Worm (Caenorhabditis elegans) whole organism, midembryonic: ENCODE results near the gene ZC416.2.

Experiments used
- T22C8.4 ChIP-seq: fragments of 200-800 bp; sonication (Bioruptor generic); IDR thresholded peaks from 2 replicates; pipeline ENCODE4 v1.3.6; 2022; ENCODE audit warnings: missing genetic modification characterization, missing compliant biosample characterization
- cog-1 ChIP-seq: sonication (generic microtip); optimal IDR thresholded peaks from 2 replicates; lab custom pipeline; 2016; ENCODE audit warnings: missing genetic modification characterization, missing compliant biosample characterization
- flt-1 ChIP-seq: fragments of 200-800 bp; sonication (Bioruptor generic); IDR thresholded peaks from 2 replicates; pipeline ENCODE4 v1.3.6; 2022; ENCODE audit warnings: missing genetic modification characterization, missing compliant biosample characterization
- klf-2 ChIP-seq: fragments of 200-800 bp; sonication (Bioruptor generic); conservative IDR thresholded peaks from 2 replicates; pipeline ENCODE4 v1.3.6; 2022; ENCODE audit warnings: missing genetic modification reagents, missing genetic modification characterization, missing compliant biosample characterization
- med-1 ChIP-seq: sonication (generic microtip); optimal IDR thresholded peaks from 2 replicates; lab custom pipeline; 2017; ENCODE audit warnings: missing genetic modification characterization, mild to moderate bottlenecking, missing compliant biosample characterization, antibody characterized with exemption, missing genetic modification reagents; ENCODE audit not compliant: insufficient read depth
- ref-1 ChIP-seq: fragments of 200-800 bp; sonication (Bioruptor generic); conservative IDR thresholded peaks from 2 replicates; pipeline ENCODE4 v1.3.6; 2022; ENCODE audit warnings: missing genetic modification reagents, missing genetic modification characterization, missing compliant biosample characterization
- tab-1 ChIP-seq: fragments of 200-800 bp; sonication (Bioruptor generic); IDR thresholded peaks from 2 replicates; pipeline ENCODE4 v1.3.6; 2022; ENCODE audit warnings: missing genetic modification characterization, missing compliant biosample characterization
- ztf-23 ChIP-seq: fragments of 200-800 bp; sonication (Bioruptor generic); IDR thresholded peaks from 2 replicates; pipeline ENCODE4 v1.3.6; 2022; ENCODE audit warnings: missing genetic modification reagents, missing genetic modification characterization, missing compliant biosample characterization
- ztf-29 ChIP-seq: fragments of 200-800 bp; sonication (Bioruptor generic); IDR thresholded peaks from 2 replicates; pipeline ENCODE4 v1.3.6; 2022; ENCODE audit warnings: missing genetic modification reagents, missing genetic modification characterization, missing compliant biosample characterization

ce11 chrIV:3599126-3599525, 34.3 kb upstream of the ZC416.2 start, which contains the start of gene Y37E11B.6:
- TF ChIP-seq ztf-23 (GFP tag; lab: Robert Waterston, UW) (no peak), flt-1 (no peak), klf-2 (GFP tag; lab: Robert Waterston, UW) (no peak), cog-1 (tag; lab: Kevin White, UChicago) (no peak), T22C8.4 (GFP tag; lab: Robert Waterston, UW) (no peak), med-1 (no peak), tab-1 (GFP tag; lab: Robert Waterston, UW) (no peak), ztf-29 (GFP tag; lab: Robert Waterston, UW) (no peak), ref-1 (GFP tag; lab: Robert Waterston, UW) (no peak)
